Worm (Caenorhabditis elegans) whole organism, L3 larva: ENCODE results near the gene eng-1.

ENCODE experiments used
- ZK546.5 ChIP-seq: sonication (generic microtip); optimal IDR thresholded peaks from 2 replicates; lab custom pipeline; 2017; ENCODE audit warnings: missing biosample characterization, missing genetic modification characterization
- aly-2 ChIP-seq: fragments of 150-350 bp; optimal IDR thresholded peaks from 2 replicates; lab custom pipeline; 2014; ENCODE audit warnings: missing biosample characterization, missing genetic modification characterization
- ama-1 ChIP-seq: fragments of 150-350 bp; optimal IDR thresholded peaks from 2 replicates; lab custom pipeline; 2018
- ceh-28 ChIP-seq: fragments of 150-350 bp; optimal IDR thresholded peaks from 2 replicates; lab custom pipeline; 2014; ENCODE audit warnings: missing biosample characterization, missing genetic modification reagents, missing genetic modification characterization
- ceh-82 ChIP-seq: fragments of 150-350 bp; optimal IDR thresholded peaks from 2 replicates; lab custom pipeline; 2014; ENCODE audit warnings: missing biosample characterization, missing genetic modification characterization
- daf-12 ChIP-seq: fragments of 150-350 bp; optimal IDR thresholded peaks from 2 replicates; lab custom pipeline; 2014; ENCODE audit warnings: missing biosample characterization, missing genetic modification reagents, missing genetic modification characterization
- egl-27 ChIP-seq: sonication (generic microtip); optimal IDR thresholded peaks from 4 replicates; lab custom pipeline; 2017; ENCODE audit warnings: missing biosample characterization, missing genetic modification reagents, missing genetic modification characterization
- egl-5 ChIP-seq: fragments of 150-350 bp; optimal IDR thresholded peaks from 2 replicates; lab custom pipeline; 2017; ENCODE audit warnings: missing biosample characterization, missing genetic modification reagents, missing genetic modification characterization, inconsistent platforms
- elt-2 ChIP-seq: sonication (generic microtip); optimal IDR thresholded peaks from 2 replicates; lab custom pipeline; 2016; ENCODE audit warnings: missing genetic modification reagents, mild to moderate bottlenecking, missing genetic modification characterization, missing compliant biosample characterization
- fos-1 ChIP-seq: fragments of 150-350 bp; optimal IDR thresholded peaks from 2 replicates; lab custom pipeline; 2014; ENCODE audit warnings: missing biosample characterization, missing genetic modification characterization
- hmg-11 ChIP-seq: sonication (generic microtip); optimal IDR thresholded peaks from 2 replicates; lab custom pipeline; 2016; ENCODE audit warnings: missing genetic modification characterization, missing compliant biosample characterization
- jun-1 ChIP-seq: fragments of 150-350 bp; optimal IDR thresholded peaks from 2 replicates; lab custom pipeline; 2014; ENCODE audit warnings: missing biosample characterization, missing genetic modification reagents, missing genetic modification characterization
- lin-15B ChIP-seq: fragments of 150-350 bp; optimal IDR thresholded peaks from 2 replicates; lab custom pipeline; 2014; ENCODE audit warnings: missing biosample characterization, missing genetic modification characterization
- lsy-12 ChIP-seq: sonication (generic microtip); optimal IDR thresholded peaks from 2 replicates; lab custom pipeline; 2016; ENCODE audit warnings: mild to moderate bottlenecking, missing genetic modification characterization, missing compliant biosample characterization
- mdl-1 ChIP-seq: fragments of 150-350 bp; optimal IDR thresholded peaks from 2 replicates; lab custom pipeline; 2014; ENCODE audit warnings: missing biosample characterization, missing genetic modification characterization
- mml-1 ChIP-seq: fragments of 150-350 bp; sonication (generic microtip); optimal IDR thresholded peaks from 3 replicates; lab custom pipeline; 2014; ENCODE audit warnings: missing biosample characterization, missing genetic modification characterization
- nfya-1 ChIP-seq: sonication (generic microtip); optimal IDR thresholded peaks from 2 replicates; lab custom pipeline; 2017; ENCODE audit warnings: missing genetic modification characterization, mild to moderate bottlenecking, missing compliant biosample characterization, antibody characterized with exemption, moderate library complexity; ENCODE audit not compliant: insufficient read depth
- nhr-12 ChIP-seq: fragments of 150-350 bp; optimal IDR thresholded peaks from 2 replicates; lab custom pipeline; 2014; ENCODE audit warnings: missing biosample characterization, missing genetic modification characterization
- nhr-23 ChIP-seq: fragments of 150-350 bp; optimal IDR thresholded peaks from 2 replicates; lab custom pipeline; 2014; ENCODE audit warnings: missing biosample characterization, missing genetic modification reagents, missing genetic modification characterization
- nhr-237 ChIP-seq: fragments of 150-350 bp; optimal IDR thresholded peaks from 2 replicates; lab custom pipeline; 2014; ENCODE audit warnings: missing biosample characterization, missing genetic modification characterization
- nhr-25 ChIP-seq: sonication (generic microtip); optimal IDR thresholded peaks from 2 replicates; lab custom pipeline; 2017; ENCODE audit warnings: missing biosample characterization, missing genetic modification characterization
- nhr-28 ChIP-seq: fragments of 150-350 bp; optimal IDR thresholded peaks from 2 replicates; lab custom pipeline; 2014; ENCODE audit warnings: missing biosample characterization, missing genetic modification characterization
- nhr-43 ChIP-seq: sonication (generic microtip); optimal IDR thresholded peaks from 2 replicates; lab custom pipeline; 2016; ENCODE audit warnings: mild to moderate bottlenecking, missing genetic modification characterization, missing compliant biosample characterization; ENCODE audit not compliant: poor library complexity, severe bottlenecking
- nhr-67 ChIP-seq: fragments of 150-350 bp; optimal IDR thresholded peaks from 2 replicates; lab custom pipeline; 2014; ENCODE audit warnings: missing biosample characterization, missing genetic modification characterization
- nhr-76 ChIP-seq: fragments of 150-350 bp; sonication (generic microtip); optimal IDR thresholded peaks from 5 replicates; lab custom pipeline; 2014; ENCODE audit warnings: missing biosample characterization, missing genetic modification characterization
- nhr-77 ChIP-seq: fragments of 150-350 bp; optimal IDR thresholded peaks from 2 replicates; lab custom pipeline; 2014; ENCODE audit warnings: missing biosample characterization, missing genetic modification characterization
- pha-4 ChIP-seq: fragments of 150-350 bp; optimal IDR thresholded peaks from 2 replicates; lab custom pipeline; 2014; ENCODE audit warnings: missing biosample characterization, missing genetic modification reagents, missing genetic modification characterization
- pqm-1 ChIP-seq: fragments of 150-350 bp; optimal IDR thresholded peaks from 2 replicates; lab custom pipeline; 2017; ENCODE audit warnings: missing biosample characterization, missing genetic modification characterization, inconsistent platforms
- snpc-4 ChIP-seq: fragments of 150-350 bp; optimal IDR thresholded peaks from 2 replicates; lab custom pipeline; 2014; ENCODE audit warnings: missing biosample characterization, missing genetic modification characterization
- tbx-2 ChIP-seq: sonication (generic microtip); optimal IDR thresholded peaks from 2 replicates; lab custom pipeline; 2016; ENCODE audit warnings: mild to moderate bottlenecking, missing genetic modification characterization, missing compliant biosample characterization
- unc-62 ChIP-seq: fragments of 150-350 bp; sonication (generic microtip); optimal IDR thresholded peaks from 4 replicates; lab custom pipeline; 2014; ENCODE audit warnings: missing biosample characterization, missing genetic modification reagents, missing genetic modification characterization
- zag-1 ChIP-seq: fragments of 150-350 bp; optimal IDR thresholded peaks from 2 replicates; lab custom pipeline; 2014; ENCODE audit warnings: missing biosample characterization, missing genetic modification characterization
- ztf-11 ChIP-seq: fragments of 150-350 bp; optimal IDR thresholded peaks from 2 replicates; lab custom pipeline; 2014; ENCODE audit warnings: missing biosample characterization, missing genetic modification characterization
- ztf-4 ChIP-seq: fragments of 150-350 bp; optimal IDR thresholded peaks from 2 replicates; lab custom pipeline; 2014; ENCODE audit warnings: missing biosample characterization, missing genetic modification characterization

The eng-1 gene

ce11 chrIII:5908408-5908807 lies 40.1 kb upstream of the eng-1 start, which contains the start of gene C28H8.3:
TSS of gene C28H8.3 (plus strand) at chrIII:5908700.
- TF ChIP-seq ama-1 (lab: Kevin White, UChicago), result peak; percentile 27
- peak; percentile 1 for TF ChIP-seq ceh-28 (tag; lab: Kevin White, UChicago)
- no peak for TF ChIP-seq nhr-76 (tag; lab: Kevin White, UChicago)
- no peak for TF ChIP-seq snpc-4 (tag; lab: Kevin White, UChicago)
- no peak for TF ChIP-seq nhr-67
- TF ChIP-seq nhr-28 (tag; lab: Kevin White, UChicago), result no peak

ce11 chrIII:5906749-5907148 lies 38.4 kb upstream of the eng-1 start, which contains the start of gene erd-2.2:
TSS of gene erd-2.2 (plus strand) at chrIII:5907049.
- TF ChIP-seq pha-4, result no peak
- TF ChIP-seq lsy-12 (tag; lab: Kevin White, UChicago), result no peak
- TF ChIP-seq nhr-67, result no peak
- no peak for TF ChIP-seq elt-2 (tag; lab: Kevin White, UChicago)
- TF ChIP-seq ceh-82, result no peak
- TF ChIP-seq jun-1 (tag; lab: Kevin White, UChicago), result no peak
- TF ChIP-seq ZK546.5, result no peak
- TF ChIP-seq mdl-1 (tag; lab: Kevin White, UChicago), result no peak
- no peak for TF ChIP-seq nhr-23 (tag; lab: Kevin White, UChicago)
- TF ChIP-seq ceh-28 (tag; lab: Kevin White, UChicago), result no peak
- TF ChIP-seq aly-2 (tag; lab: Kevin White, UChicago), result no peak
- no peak for TF ChIP-seq lin-15B (tag; lab: Kevin White, UChicago)
- TF ChIP-seq nhr-25 (tag; lab: Kevin White, UChicago), result no peak
- TF ChIP-seq ztf-4 (tag; lab: Kevin White, UChicago), result no peak
- no peak for TF ChIP-seq nhr-77 (tag; lab: Kevin White, UChicago)
- no peak for TF ChIP-seq egl-27 (tag; lab: Kevin White, UChicago)
- TF ChIP-seq fos-1, result no peak
- no peak for TF ChIP-seq ztf-11 (tag; lab: Kevin White, UChicago)
- no peak for TF ChIP-seq egl-5 (tag; lab: Kevin White, UChicago)

- TF ChIP-seq pha-4 (peak; percentile 13), nhr-12 (tag; lab: Kevin White, UChicago) (no peak), unc-62 (GFP tag; lab: Kevin White, UChicago) (no peak), nhr-43 (no peak), nhr-237 (tag; lab: Kevin White, UChicago) (no peak), nfya-1 (peak; percentile 52), tbx-2 (tag; lab: Kevin White, UChicago) (no peak), elt-2 (tag; lab: Kevin White, UChicago) (no peak), nhr-23 (tag; lab: Kevin White, UChicago) (peak; percentile 10), mml-1 (tag; lab: Kevin White, UChicago) (no peak), lsy-12 (tag; lab: Kevin White, UChicago) (no peak), hmg-11 (peak; percentile 61), ceh-28 (tag; lab: Kevin White, UChicago) (peak; percentile 54), zag-1 (no peak)
- TF ChIP-seq, all 47 proteins: peak for 5
Measured at ce11 chrIII:5906059-5906458, 37.8 kb upstream of the eng-1 start, which contains the start of gene dpff-1. TSS of gene dpff-1 (minus strand) at chrIII:5906346.

- no peak for TF ChIP-seq ztf-4 (tag; lab: Kevin White, UChicago)
- no peak for TF ChIP-seq mml-1 (tag; lab: Kevin White, UChicago)
- TF ChIP-seq egl-5 (tag; lab: Kevin White, UChicago), result no peak
- no peak for TF ChIP-seq zag-1
- no peak for TF ChIP-seq nhr-77 (tag; lab: Kevin White, UChicago)
- TF ChIP-seq ztf-11 (tag; lab: Kevin White, UChicago), result no peak
- TF ChIP-seq nhr-76 (tag; lab: Kevin White, UChicago), result no peak
- no peak for TF ChIP-seq nhr-25 (tag; lab: Kevin White, UChicago)
Measured at ce11 chrIII:5902558-5902957, 34.3 kb upstream of the eng-1 start.

ce11 chrIII:5900709-5901108 lies 32.4 kb upstream of the eng-1 start:
- TF ChIP-seq pha-4, result peak; percentile 50
- TF ChIP-seq daf-12 (tag; lab: Kevin White, UChicago), result no peak
- TF ChIP-seq hmg-11, result peak; percentile 4
- no peak for TF ChIP-seq jun-1 (tag; lab: Kevin White, UChicago)
- TF ChIP-seq pqm-1 (tag; lab: Kevin White, UChicago), result peak; percentile 23
- peak; percentile 26 for TF ChIP-seq elt-2 (tag; lab: Kevin White, UChicago)
